Fruit fly (Drosophila melanogaster) whole organism, pupa: ENCODE results near the gene Jon74E.

Experiments
- CG13204 ChIP-seq: fragments of 200-800 bp; sonication (Bioruptor generic); optimal IDR thresholded peaks from 2 replicates; lab custom pipeline; 2018; ENCODE audit warnings: missing biosample characterization, mild to moderate bottlenecking, missing genetic modification characterization, moderate library complexity
- CG32121 ChIP-seq: fragments of 200-800 bp; sonication (Bioruptor generic); IDR thresholded peaks from 2 replicates; pipeline ENCODE4 v1.3.6; 2022; ENCODE audit warnings: missing biosample characterization, missing genetic modification characterization

DNA sequence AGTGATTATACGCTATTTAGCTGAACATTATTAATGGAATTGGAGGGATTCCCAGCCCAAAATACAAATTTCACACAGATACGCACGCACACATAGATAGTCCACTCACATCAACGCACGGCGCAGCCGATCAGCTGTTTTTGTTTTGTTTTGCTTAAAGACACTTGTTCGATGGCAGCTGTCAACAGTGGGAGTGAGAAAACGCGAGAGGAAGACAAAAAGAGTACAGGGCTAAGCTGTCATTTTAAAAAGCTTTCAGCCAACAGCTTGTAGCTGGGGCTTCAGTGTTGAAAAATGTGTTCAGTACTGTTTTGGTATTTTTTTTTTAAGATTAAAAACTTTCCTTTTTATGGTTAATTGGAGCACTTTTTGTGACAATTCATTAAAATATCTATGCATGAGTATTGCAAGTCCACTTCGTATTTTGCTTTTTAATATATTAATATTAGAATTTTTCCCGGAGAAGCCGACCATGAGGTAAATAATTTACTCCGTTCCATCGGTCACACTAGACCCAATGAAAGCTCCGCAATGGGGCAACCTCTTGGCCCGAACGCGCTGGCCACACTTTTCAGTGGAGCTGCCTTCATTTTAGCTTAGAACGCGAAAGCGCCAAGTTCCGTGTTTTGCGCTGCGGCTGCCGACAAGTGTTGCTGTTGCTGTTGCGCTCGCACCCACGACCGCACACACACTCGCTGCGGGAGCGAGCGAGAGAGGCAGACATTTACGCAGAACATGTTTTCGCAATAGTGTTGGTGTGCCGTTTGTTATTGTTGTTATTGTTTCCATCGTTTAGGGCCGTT is 15.8 kb downstream of the Jon74E start:
- TF ChIP-seq CG13204 (peak; percentile 43), CG32121 (GFP tag; lab: Robert Waterston, UW) (no peak; the same call in 1 of the 2 replicates)
